Worm (Caenorhabditis elegans) whole organism, L4/young adult: ENCODE results near the gene mig-6.

Experiments used
- W03F9.2 ChIP-seq: fragments of 150-350 bp; optimal IDR thresholded peaks from 2 replicates; lab custom pipeline; 2014; ENCODE audit warnings: missing biosample characterization, missing genetic modification characterization
- dao-5 ChIP-seq: sonication (generic microtip); optimal IDR thresholded peaks from 2 replicates; lab custom pipeline; 2016; ENCODE audit warnings: missing genotype, missing genetic modification characterization, moderate library complexity, missing compliant biosample characterization
- him-1 ChIP-seq: sonication (generic microtip); optimal IDR thresholded peaks from 2 replicates; lab custom pipeline; 2016; ENCODE audit warnings: missing genotype, missing genetic modification reagents, missing genetic modification characterization, missing compliant biosample characterization

ce11 chrV:7891230-7891629 is 64.2 kb downstream of the mig-6 start, which contains the start of gene F40A3.1:
- TF ChIP-seq dao-5 (tag; lab: Kevin White, UChicago) = no peak
- no peak for TF ChIP-seq him-1 (tag; lab: Kevin White, UChicago)
- TF ChIP-seq W03F9.2 (tag; lab: Kevin White, UChicago) = no peak
